Worm (Caenorhabditis elegans) whole organism, early embryonic: ENCODE data around the gene T10D4.7.

ENCODE experiments used
- ama-1 ChIP-seq: fragments of 150-350 bp; optimal IDR thresholded peaks from 2 replicates; lab custom pipeline; 2014
- ceh-13 ChIP-seq: fragments of 200-800 bp; sonication (Bioruptor generic); optimal IDR thresholded peaks from 2 replicates; lab custom pipeline; 2018; ENCODE audit warnings: mild to moderate bottlenecking, missing genetic modification characterization, missing compliant biosample characterization
- flt-1 ChIP-seq: fragments of 200-800 bp; sonication (Bioruptor generic); IDR thresholded peaks from 2 replicates; pipeline ENCODE4 v1.3.6; 2022; ENCODE audit warnings: missing genetic modification characterization, missing compliant biosample characterization
- pes-1 ChIP-seq: fragments of 200-800 bp; sonication (Bioruptor generic); IDR thresholded peaks from 2 replicates; pipeline ENCODE4 v1.3.6; 2022; ENCODE audit warnings: missing genetic modification reagents, missing genetic modification characterization, missing compliant biosample characterization
- tbx-11 ChIP-seq: fragments of 200-800 bp; sonication (Bioruptor generic); IDR thresholded peaks from 2 replicates; pipeline ENCODE4 v1.3.6; 2022; ENCODE audit warnings: missing genetic modification characterization, missing compliant biosample characterization

DNA sequence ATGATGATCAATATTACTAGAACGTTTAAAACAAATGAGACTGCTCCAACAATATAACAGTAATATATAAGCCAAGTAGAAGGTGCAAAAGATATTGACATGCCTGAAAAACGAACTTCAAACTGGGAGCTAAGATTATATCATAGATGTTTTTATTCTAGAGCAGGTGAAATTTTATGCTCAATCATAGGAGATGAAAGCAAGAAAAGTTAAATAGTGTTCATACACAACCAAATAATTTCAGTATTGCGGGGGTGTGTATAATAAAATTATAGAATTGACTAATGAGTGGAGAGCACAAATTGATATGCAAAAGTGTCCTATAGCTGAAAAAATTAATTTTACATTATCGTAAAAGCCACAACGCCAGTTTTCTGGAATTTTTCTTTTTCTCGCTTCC, 41.4 kb downstream of the T10D4.7 start, which contains the start of gene sri-34:
- no peak for TF ChIP-seq ceh-13 (GFP tag; lab: Kevin White, UChicago)
- TF ChIP-seq pes-1 (GFP tag; lab: Robert Waterston, UW) = no peak
- no peak for TF ChIP-seq tbx-11 (GFP tag; lab: Robert Waterston, UW)
- no peak for TF ChIP-seq flt-1 (GFP tag; lab: Robert Waterston, UW)
- TF ChIP-seq ama-1 = no peak
